Fruit fly (Drosophila melanogaster): ENCODE results near the gene CG8066.

DNA sequence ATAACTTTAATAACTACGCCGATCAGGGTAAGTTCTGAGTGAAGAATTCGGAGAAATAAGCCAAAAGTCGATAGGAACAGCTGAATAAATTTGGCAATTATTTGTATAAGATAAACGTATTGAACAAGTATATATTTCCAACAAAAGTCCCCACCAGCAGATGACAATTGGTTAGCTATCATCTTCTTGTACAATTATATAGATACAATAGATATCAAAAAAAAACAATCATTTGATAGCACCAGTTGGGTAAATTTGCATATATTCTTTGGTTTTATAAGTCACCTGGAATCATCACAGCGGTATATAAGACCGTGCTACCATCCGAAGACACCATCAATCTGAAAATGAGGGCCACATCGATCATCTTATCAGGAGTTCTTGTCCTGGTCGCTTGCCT is 8.0 kb downstream of the CG8066 start, which contains the start of gene Jig:
- TF ChIP-seq CTCF (optimal IDR thresholded peaks at IDR 0.05) (no peak), CG8478 (optimal IDR thresholded peaks at IDR 0.05) (no peak)

Measured in S2 (cell line).